Worm (Caenorhabditis elegans): Measurements from ENCODE around the gene F45C12.17.

DNA sequence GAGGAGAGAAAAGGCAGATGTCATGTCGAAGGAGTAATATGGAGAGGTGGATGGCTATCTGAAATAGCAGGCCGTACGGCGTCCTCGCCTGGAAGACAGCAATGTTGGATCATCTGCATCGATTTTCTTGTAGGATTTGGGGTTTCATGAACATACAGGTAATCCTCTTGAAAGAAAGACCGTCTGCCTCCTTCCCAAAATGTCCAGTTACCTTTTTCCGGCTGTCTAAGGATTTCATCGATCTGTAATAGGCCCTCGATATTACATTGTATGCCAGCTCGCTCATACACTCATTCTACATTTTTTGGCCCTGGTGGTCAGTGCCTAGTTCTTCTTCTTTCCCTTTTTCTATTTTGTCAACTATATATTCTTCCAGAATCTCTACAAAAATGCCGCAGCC is 3.5 kb upstream of the F45C12.17 start, which contains the start of the genes fbxb-5 and btb-8:
- TF ChIP-seq dao-5 (tag; optimal IDR thresholded peaks at IDR 0.05), result no peak
- no peak for TF ChIP-seq him-1 (tag; optimal IDR thresholded peaks at IDR 0.05)
